Fruit fly (Drosophila melanogaster) S2 (cell line): ENCODE measurements around the gene CG34177.

Source experiments
- CG8478 ChIP-seq: fragments of >200 bp; optimal IDR thresholded peaks from 2 replicates; lab custom pipeline; 2018
- CTCF ChIP-seq, 2 experiments: fragments of >200 bp; optimal IDR thresholded peaks; 2 replicates each; lab custom pipeline; 2018

DNA sequence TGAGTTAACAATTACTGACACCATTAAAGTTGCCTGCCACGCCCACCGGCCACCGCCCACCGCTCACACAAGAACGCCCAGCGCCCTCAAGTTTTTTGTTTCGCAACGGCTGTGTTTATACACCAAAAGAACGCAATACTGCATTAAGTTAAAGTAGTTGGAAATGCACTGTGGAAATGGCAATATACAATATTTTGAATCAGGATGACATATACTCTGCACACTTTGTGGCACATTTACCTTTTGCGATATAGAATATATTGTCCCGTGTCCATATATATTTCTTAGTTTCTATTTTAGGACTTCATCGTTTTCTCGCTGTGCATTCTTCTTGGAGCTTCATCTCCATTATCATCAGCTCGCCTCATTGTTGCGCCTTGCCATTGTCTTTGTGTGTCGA, 17.6 kb upstream of the CG34177 start:
- TF ChIP-seq CTCF (optimal IDR thresholded peaks at IDR 0.05; lab: Kevin White, UChicago) (no peak), CG8478 (no peak)
